Worm (Caenorhabditis elegans) whole organism, midembryonic: ENCODE measurements around the gene ttr-45.

Experiments
- T22C8.4 ChIP-seq: fragments of 200-800 bp; sonication (Bioruptor generic); IDR thresholded peaks from 2 replicates; pipeline ENCODE4 v1.3.6; 2022; ENCODE audit warnings: missing genetic modification characterization, missing compliant biosample characterization
- cog-1 ChIP-seq: sonication (generic microtip); optimal IDR thresholded peaks from 2 replicates; lab custom pipeline; 2016; ENCODE audit warnings: missing genetic modification characterization, missing compliant biosample characterization
- flt-1 ChIP-seq: fragments of 200-800 bp; sonication (Bioruptor generic); IDR thresholded peaks from 2 replicates; pipeline ENCODE4 v1.3.6; 2022; ENCODE audit warnings: missing genetic modification characterization, missing compliant biosample characterization
- klf-2 ChIP-seq: fragments of 200-800 bp; sonication (Bioruptor generic); conservative IDR thresholded peaks from 2 replicates; pipeline ENCODE4 v1.3.6; 2022; ENCODE audit warnings: missing genetic modification reagents, missing genetic modification characterization, missing compliant biosample characterization
- med-1 ChIP-seq: sonication (generic microtip); optimal IDR thresholded peaks from 2 replicates; lab custom pipeline; 2017; ENCODE audit warnings: missing genetic modification characterization, mild to moderate bottlenecking, missing compliant biosample characterization, antibody characterized with exemption, missing genetic modification reagents; ENCODE audit not compliant: insufficient read depth
- ref-1 ChIP-seq: fragments of 200-800 bp; sonication (Bioruptor generic); conservative IDR thresholded peaks from 2 replicates; pipeline ENCODE4 v1.3.6; 2022; ENCODE audit warnings: missing genetic modification reagents, missing genetic modification characterization, missing compliant biosample characterization
- tab-1 ChIP-seq: fragments of 200-800 bp; sonication (Bioruptor generic); IDR thresholded peaks from 2 replicates; pipeline ENCODE4 v1.3.6; 2022; ENCODE audit warnings: missing genetic modification characterization, missing compliant biosample characterization
- ztf-23 ChIP-seq: fragments of 200-800 bp; sonication (Bioruptor generic); IDR thresholded peaks from 2 replicates; pipeline ENCODE4 v1.3.6; 2022; ENCODE audit warnings: missing genetic modification reagents, missing genetic modification characterization, missing compliant biosample characterization
- ztf-29 ChIP-seq: fragments of 200-800 bp; sonication (Bioruptor generic); IDR thresholded peaks from 2 replicates; pipeline ENCODE4 v1.3.6; 2022; ENCODE audit warnings: missing genetic modification reagents, missing genetic modification characterization, missing compliant biosample characterization

- TF ChIP-seq tab-1 (GFP tag; lab: Robert Waterston, UW) (no peak), ztf-23 (GFP tag; lab: Robert Waterston, UW) (no peak), cog-1 (tag; lab: Kevin White, UChicago) (no peak), T22C8.4 (GFP tag; lab: Robert Waterston, UW) (no peak), klf-2 (GFP tag; lab: Robert Waterston, UW) (no peak), ref-1 (no peak), ztf-29 (GFP tag; lab: Robert Waterston, UW) (no peak), flt-1 (GFP tag; lab: Robert Waterston, UW) (no peak), med-1 (GFP tag; lab: Kevin White, UChicago) (no peak)
These were observed 7.8 kb downstream of the ttr-45 start for ce11 chrIV:13261778-13262177.
